Fruit fly (Drosophila melanogaster) whole organism, embryonic: ENCODE data around the gene CG7860.
A peak's percentile ranks its signal among the peaks of the same experiment; 100 is the strongest.

Source experiments
- ATbp ChIP-seq: fragments of 200-800 bp; sonication (Bioruptor generic); optimal IDR thresholded peaks from 2 replicates; lab custom pipeline; 2017; ENCODE audit warnings: missing biosample characterization, mild to moderate bottlenecking, missing genetic modification characterization, missing genetic modification reagents
- Ada2b ChIP-seq: fragments of 200-800 bp; sonication (Bioruptor generic); IDR thresholded peaks from 2 replicates; pipeline ENCODE4 v1.3.6; 2022; ENCODE audit warnings: missing biosample characterization, missing genetic modification characterization
- CG10431 ChIP-seq: fragments of 200-800 bp; sonication (Bioruptor generic); optimal IDR thresholded peaks from 3 replicates; lab custom pipeline; 2018; ENCODE audit warnings: missing biosample characterization, mild to moderate bottlenecking, missing genetic modification characterization
- CG11247 ChIP-seq: fragments of 200-800 bp; sonication (Bioruptor generic); IDR thresholded peaks from 2 replicates; pipeline ENCODE4 v1.3.6; 2022; ENCODE audit warnings: missing biosample characterization, missing genetic modification characterization
- CG11695 ChIP-seq: fragments of 200-800 bp; sonication (Bioruptor generic); IDR thresholded peaks from 3 replicates; pipeline ENCODE4 v1.3.6; 2022; ENCODE audit warnings: missing biosample characterization, missing genetic modification characterization
- CG12155 ChIP-seq: fragments of 200-800 bp; sonication (Bioruptor generic); optimal IDR thresholded peaks from 3 replicates; lab custom pipeline; 2016; ENCODE audit warnings: missing biosample characterization, missing genetic modification characterization
- CG12236 ChIP-seq: fragments of 200-800 bp; sonication (Bioruptor generic); optimal IDR thresholded peaks from 2 replicates; lab custom pipeline; 2016; ENCODE audit warnings: missing biosample characterization, missing genetic modification characterization
- CG12299 ChIP-seq: fragments of 200-800 bp; sonication (Bioruptor generic); optimal IDR thresholded peaks from 2 replicates; lab custom pipeline; 2018; ENCODE audit warnings: missing biosample characterization, mild to moderate bottlenecking, missing genetic modification characterization
- CG13287 ChIP-seq: fragments of 200-800 bp; sonication (Bioruptor generic); IDR thresholded peaks from 2 replicates; pipeline ENCODE4 v1.3.6; 2022; ENCODE audit warnings: missing biosample characterization, missing genetic modification characterization; ENCODE audit not compliant: partially characterized antibody
- CG13296 ChIP-seq: fragments of 200-800 bp; sonication (Bioruptor generic); optimal IDR thresholded peaks from 3 replicates; lab custom pipeline; 2018; ENCODE audit warnings: missing biosample characterization, mild to moderate bottlenecking, missing genetic modification characterization
- CG14441 ChIP-seq: fragments of 200-800 bp; sonication (Bioruptor generic); IDR thresholded peaks from 2 replicates; pipeline ENCODE4 v1.3.6; 2022; ENCODE audit warnings: missing biosample characterization, missing genetic modification characterization
- CG14667 ChIP-seq: fragments of 200-800 bp; sonication (Bioruptor generic); IDR thresholded peaks from 2 replicates; pipeline ENCODE4 v1.3.6; 2022; ENCODE audit warnings: missing biosample characterization, missing genetic modification characterization
- CG18476 ChIP-seq: fragments of 200-800 bp; sonication (Bioruptor generic); optimal IDR thresholded peaks from 2 replicates; lab custom pipeline; 2016; ENCODE audit warnings: missing biosample characterization, mild to moderate bottlenecking, missing genetic modification characterization
- CG3163 ChIP-seq: fragments of 200-800 bp; sonication (Bioruptor generic); optimal IDR thresholded peaks from 3 replicates; lab custom pipeline; 2016; ENCODE audit warnings: missing biosample characterization, missing genetic modification characterization
- CG43689 ChIP-seq: fragments of 200-800 bp; sonication (Bioruptor generic); IDR thresholded peaks from 2 replicates; pipeline ENCODE4 v1.3.6; 2022; ENCODE audit warnings: missing biosample characterization, missing genetic modification characterization
- CG4707 ChIP-seq: fragments of 200-800 bp; sonication (Bioruptor generic); optimal IDR thresholded peaks from 2 replicates; lab custom pipeline; 2018; ENCODE audit warnings: missing biosample characterization, mild to moderate bottlenecking, missing genetic modification characterization, moderate library complexity
- CG5245 ChIP-seq: fragments of 200-800 bp; sonication (Bioruptor generic); optimal IDR thresholded peaks from 3 replicates; lab custom pipeline; 2016; ENCODE audit warnings: missing biosample characterization, missing genetic modification characterization
- CG5953 ChIP-seq: fragments of 200-800 bp; sonication (Bioruptor generic); IDR thresholded peaks from 2 replicates; pipeline ENCODE4 v1.3.6; 2022; ENCODE audit warnings: missing biosample characterization, missing genetic modification characterization
- CG6683 ChIP-seq: fragments of 200-800 bp; sonication (Bioruptor generic); optimal IDR thresholded peaks from 2 replicates; lab custom pipeline; 2017; ENCODE audit warnings: missing biosample characterization, mild to moderate bottlenecking, missing genetic modification characterization, missing genetic modification reagents
- CG7928 ChIP-seq: fragments of 200-800 bp; sonication (Bioruptor generic); optimal IDR thresholded peaks from 2 replicates; lab custom pipeline; 2017; ENCODE audit warnings: missing biosample characterization, mild to moderate bottlenecking, missing genetic modification characterization
- CG8281 ChIP-seq: fragments of 200-800 bp; sonication (Bioruptor generic); optimal IDR thresholded peaks from 2 replicates; lab custom pipeline; 2018; ENCODE audit warnings: missing biosample characterization, mild to moderate bottlenecking, missing genetic modification characterization, moderate library complexity
- Camta ChIP-seq: fragments of 200-800 bp; sonication (Bioruptor generic); optimal IDR thresholded peaks from 2 replicates; lab custom pipeline; 2016; ENCODE audit warnings: missing biosample characterization, missing genetic modification characterization
- D19A ChIP-seq: fragments of 200-800 bp; optimal IDR thresholded peaks from 3 replicates; lab custom pipeline; 2019; ENCODE audit warnings: missing biosample characterization, mild to moderate bottlenecking, missing genetic modification characterization, moderate library complexity
- Doc2 ChIP-seq: fragments of 200-800 bp; sonication (Bioruptor generic); IDR thresholded peaks from 2 replicates; pipeline ENCODE4 v1.3.6; 2022; ENCODE audit warnings: missing biosample characterization, missing genetic modification characterization
- Ets97D ChIP-seq: fragments of 200-800 bp; sonication (Bioruptor generic); optimal IDR thresholded peaks from 3 replicates; lab custom pipeline; 2016; ENCODE audit warnings: missing biosample characterization, missing genetic modification characterization
- GATAe ChIP-seq: fragments of 200-800 bp; sonication (Bioruptor generic); conservative IDR thresholded peaks from 2 replicates; pipeline ENCODE4 v1.3.6; 2022; ENCODE audit warnings: missing biosample characterization, missing genetic modification characterization
- HLH54F ChIP-seq: fragments of 200-800 bp; sonication (Bioruptor generic); optimal IDR thresholded peaks from 3 replicates; lab custom pipeline; 2016; ENCODE audit warnings: missing biosample characterization, missing genetic modification characterization
- Hr39 ChIP-seq: fragments of >200 bp; optimal IDR thresholded peaks from 2 replicates; lab custom pipeline; 2017
- MBD-R2 ChIP-seq: fragments of 200-800 bp; sonication (Bioruptor generic); IDR thresholded peaks from 2 replicates; pipeline ENCODE4 v1.3.6; 2022; ENCODE audit warnings: missing biosample characterization, missing genetic modification characterization
- Med ChIP-seq: fragments of 200-800 bp; sonication (Bioruptor generic); peaks from one replicate; lab custom pipeline; 2016; ENCODE audit warnings: missing biosample characterization, missing genetic modification characterization, mild to moderate bottlenecking, inconsistent platforms, moderate library complexity
- Nf-YC ChIP-seq: fragments of 200-800 bp; optimal IDR thresholded peaks from 3 replicates; lab custom pipeline; 2019; ENCODE audit warnings: missing biosample characterization, mild to moderate bottlenecking, missing genetic modification characterization, moderate library complexity
- Oaz ChIP-seq: fragments of 200-800 bp; sonication (Bioruptor generic); IDR thresholded peaks from 2 replicates; pipeline ENCODE4 v1.3.6; 2022; ENCODE audit warnings: missing biosample characterization, missing genetic modification characterization
- Oli ChIP-seq: fragments of 200-800 bp; sonication (Bioruptor generic); optimal IDR thresholded peaks from 2 replicates; lab custom pipeline; 2018; ENCODE audit warnings: missing biosample characterization, mild to moderate bottlenecking, missing genetic modification characterization, moderate library complexity
- Tbp ChIP-seq: fragments of >200 bp; optimal IDR thresholded peaks from 2 replicates; lab custom pipeline; 2018; ENCODE audit warnings: missing biosample characterization, missing genetic modification characterization
- ab ChIP-seq: fragments of 200-800 bp; sonication (Bioruptor generic); optimal IDR thresholded peaks from 2 replicates; lab custom pipeline; 2016; ENCODE audit warnings: missing biosample characterization, missing genetic modification characterization
- az2 ChIP-seq: fragments of 200-800 bp; sonication (Bioruptor generic); optimal IDR thresholded peaks from 3 replicates; lab custom pipeline; 2016; ENCODE audit warnings: missing biosample characterization, missing genetic modification characterization
- bowl ChIP-seq: fragments of 200-800 bp; sonication (Bioruptor generic); IDR thresholded peaks from 2 replicates; pipeline ENCODE4 v1.3.6; 2022; ENCODE audit warnings: missing biosample characterization, missing genetic modification characterization
- br ChIP-seq: fragments of >200 bp; optimal IDR thresholded peaks from 2 replicates; lab custom pipeline; 2017
- crp ChIP-seq, 2 experiments: fragments of 200-800 bp; sonication (Bioruptor generic); optimal IDR thresholded peaks; 2 replicates in 1 of 2; 3 replicates in 1 of 2; lab custom pipeline; 2017; ENCODE audit warnings: missing biosample characterization in 2 of 2, missing genetic modification characterization in 2 of 2, mild to moderate bottlenecking in 1 of 2, moderate library complexity in 1 of 2
- disco-r ChIP-seq: fragments of 200-800 bp; sonication (Bioruptor generic); optimal IDR thresholded peaks from 2 replicates; lab custom pipeline; 2016; ENCODE audit warnings: missing biosample characterization, missing genetic modification characterization
- dm ChIP-seq: fragments of 200-800 bp; sonication (Bioruptor generic); optimal IDR thresholded peaks from 3 replicates; lab custom pipeline; 2016; ENCODE audit warnings: missing biosample characterization, missing genetic modification characterization
- knrl ChIP-seq: fragments of 200-800 bp; sonication (Bioruptor generic); IDR thresholded peaks from 3 replicates; pipeline ENCODE4 v1.3.6; 2022; ENCODE audit warnings: missing biosample characterization, missing genetic modification characterization; ENCODE audit not compliant: partially characterized antibody
- lbe ChIP-seq: fragments of 200-800 bp; sonication (Bioruptor generic); optimal IDR thresholded peaks from 2 replicates; lab custom pipeline; 2016; ENCODE audit warnings: missing biosample characterization, mild to moderate bottlenecking, missing genetic modification characterization
- pita ChIP-seq: fragments of 200-800 bp; sonication (Bioruptor generic); optimal IDR thresholded peaks from 2 replicates; lab custom pipeline; 2017; ENCODE audit warnings: missing biosample characterization, mild to moderate bottlenecking, missing genetic modification characterization
- sisA ChIP-seq: fragments of 200-800 bp; sonication (Bioruptor generic); IDR thresholded peaks from 2 replicates; pipeline ENCODE4 v1.3.6; 2022; ENCODE audit warnings: missing biosample characterization, missing genetic modification characterization
- slou ChIP-seq: fragments of 200-800 bp; sonication (Bioruptor generic); optimal IDR thresholded peaks from 3 replicates; lab custom pipeline; 2016; ENCODE audit warnings: missing biosample characterization, missing genetic modification characterization
- slp2 ChIP-seq: fragments of 200-800 bp; sonication (Bioruptor generic); optimal IDR thresholded peaks from 2 replicates; lab custom pipeline; 2016; ENCODE audit warnings: missing biosample characterization, missing genetic modification characterization
- sqz ChIP-seq: fragments of 200-800 bp; sonication (Bioruptor generic); optimal IDR thresholded peaks from 3 replicates; lab custom pipeline; 2018; ENCODE audit warnings: missing biosample characterization, mild to moderate bottlenecking, missing genetic modification characterization
- sr ChIP-seq: fragments of 200-800 bp; sonication (Bioruptor generic); IDR thresholded peaks from 3 replicates; pipeline ENCODE4 v1.3.6; 2022; ENCODE audit warnings: missing biosample characterization, missing genetic modification characterization
- sug ChIP-seq: fragments of 200-800 bp; optimal IDR thresholded peaks from 2 replicates; lab custom pipeline; 2019; ENCODE audit warnings: missing biosample characterization, mild to moderate bottlenecking, missing genetic modification characterization, moderate library complexity
- tin ChIP-seq: fragments of 200-800 bp; sonication (Bioruptor generic); optimal IDR thresholded peaks from 3 replicates; lab custom pipeline; 2016; ENCODE audit warnings: missing biosample characterization, missing genetic modification characterization
- toy ChIP-seq: fragments of 200-800 bp; sonication (Bioruptor generic); IDR thresholded peaks from 2 replicates; pipeline ENCODE4 v1.3.6; 2022; ENCODE audit warnings: missing biosample characterization, missing genetic modification characterization
- wor ChIP-seq: fragments of 200-800 bp; sonication (Bioruptor generic); IDR thresholded peaks from 2 replicates; pipeline ENCODE4 v1.3.6; 2022; ENCODE audit warnings: missing biosample characterization, missing genetic modification characterization

Gene CG7860

dm6 chrX:15579579-15579978, 10.8 kb downstream of the CG7860 start (continued):
- TF ChIP-seq CG18476 (GFP tag; lab: Kevin White, UChicago) (peak; percentile 81), Oaz (GFP tag; lab: Robert Waterston, UW) (peak; percentile 89), CG11247 (GFP tag; lab: Robert Waterston, UW) (peak; percentile 93), slp2 (GFP tag; lab: Kevin White, UChicago) (peak; percentile 83), dm (peak; percentile 85), Med (GFP tag; lab: Kevin White, UChicago) (peak; percentile 99), knrl (GFP tag; lab: Robert Waterston, UW) (no peak), sisA (GFP tag; lab: Robert Waterston, UW) (peak; percentile 92), ATbp (peak; percentile 85), CG4707 (GFP tag; lab: Kevin White, UChicago) (peak; percentile 76), CG5953 (peak; percentile 84), sqz (GFP tag; lab: Kevin White, UChicago) (no peak), CG43689 (GFP tag; lab: Robert Waterston, UW) (peak; percentile 69), sug (tag; lab: Kevin White, UChicago) (peak; percentile 86), bowl (peak; percentile 82), sr (GFP tag; lab: Robert Waterston, UW) (peak; percentile 63; the same call in 1 of the 3 replicates), Nf-YC (peak; percentile 66), Oli (tag; lab: Kevin White, UChicago) (peak; percentile 89), MBD-R2 (peak; percentile 91), HLH54F (GFP tag; lab: Kevin White, UChicago) (peak; percentile 94), D19A (tag; lab: Kevin White, UChicago) (peak; percentile 80), Ets97D (GFP tag; lab: Kevin White, UChicago) (peak; percentile 58), tin (GFP tag; lab: Kevin White, UChicago) (peak; percentile 92), GATAe (peak; percentile 51), pita (GFP tag; lab: Kevin White, UChicago) (no peak), CG13296 (GFP tag; lab: Kevin White, UChicago) (peak; percentile 90), CG7928 (GFP tag; lab: Kevin White, UChicago) (peak; percentile 75), CG8281 (tag; lab: Kevin White, UChicago) (peak; percentile 70), CG14441 (GFP tag; lab: Robert Waterston, UW) (peak; percentile 93), CG12299 (tag; lab: Kevin White, UChicago) (peak; percentile 82), CG13287 (GFP tag; lab: Robert Waterston, UW) (no peak), CG11695 (GFP tag; lab: Robert Waterston, UW) (peak; percentile 86), Camta (GFP tag; lab: Kevin White, UChicago) (peak; percentile 88), az2 (peak; percentile 92), Doc2 (GFP tag; lab: Robert Waterston, UW) (peak; percentile 38; the same call in 1 of the 2 replicates), slou (GFP tag; lab: Kevin White, UChicago) (peak; percentile 77), Tbp (GFP tag; lab: Kevin White, UChicago) (no peak), CG10431 (GFP tag; lab: Kevin White, UChicago) (peak; percentile 77), Ada2b (GFP tag; lab: Robert Waterston, UW) (peak; percentile 95), CG5245 (peak; percentile 92), CG12236 (peak; percentile 72), crp (GFP tag; optimal IDR thresholded peaks at IDR 0.05; lab: Kevin White, UChicago) (peak in 1 of 2 experiments; percentile 33), CG6683 (peak; percentile 81), br (no peak), ab (peak; percentile 85), lbe (GFP tag; lab: Kevin White, UChicago) (peak; percentile 98), wor (peak; percentile 70), CG14667 (GFP tag; lab: Robert Waterston, UW) (peak; percentile 90), disco-r (GFP tag; lab: Kevin White, UChicago) (peak; percentile 74), Hr39 (no peak), toy (GFP tag; lab: Robert Waterston, UW) (peak; percentile 78), CG12155 (GFP tag; lab: Kevin White, UChicago) (peak; percentile 90), CG3163 (GFP tag; lab: Kevin White, UChicago) (peak; percentile 73)
